Worm (Caenorhabditis elegans) whole organism, late embryonic: ENCODE results near the gene C52E2.4.
"Not testable (repeated sequence)": the region's sequence is repeated elsewhere in the genome, so short reads cannot be mapped to it uniquely, and the experiment has no call there.

Experiments used
- C38D4.7 ChIP-seq: fragments of 200-800 bp; sonication (Bioruptor generic); optimal IDR thresholded peaks from 2 replicates; lab custom pipeline; 2018; ENCODE audit warnings: mild to moderate bottlenecking, missing genetic modification characterization, moderate library complexity, missing compliant biosample characterization
- F13H6.1 ChIP-seq: sonication (generic microtip); optimal IDR thresholded peaks from 2 replicates; lab custom pipeline; 2016; ENCODE audit warnings: missing genetic modification characterization, missing compliant biosample characterization
- K02D7.2 ChIP-seq: sonication (generic microtip); optimal IDR thresholded peaks from 2 replicates; lab custom pipeline; 2017; ENCODE audit warnings: mild to moderate bottlenecking, missing genetic modification characterization, missing compliant biosample characterization
- K09A11.1 ChIP-seq: sonication (generic microtip); optimal IDR thresholded peaks from 2 replicates; lab custom pipeline; 2017; ENCODE audit warnings: antibody characterized with exemption, mild to moderate bottlenecking, missing genetic modification characterization, missing compliant biosample characterization; ENCODE audit not compliant: insufficient read depth
- ahr-1 ChIP-seq: sonication (generic microtip); optimal IDR thresholded peaks from 2 replicates; lab custom pipeline; 2016; ENCODE audit warnings: missing genetic modification characterization, missing compliant biosample characterization
- ama-1 ChIP-seq: fragments of 150-350 bp; optimal IDR thresholded peaks from 2 replicates; lab custom pipeline; 2014
- ceh-2 ChIP-seq: sonication (generic microtip); optimal IDR thresholded peaks from 2 replicates; lab custom pipeline; 2016; ENCODE audit warnings: missing genotype, missing genetic modification characterization, missing compliant biosample characterization
- ceh-24 ChIP-seq: sonication (generic microtip); optimal IDR thresholded peaks from 2 replicates; lab custom pipeline; 2016; ENCODE audit warnings: mild to moderate bottlenecking, missing genetic modification characterization, missing compliant biosample characterization
- ceh-30 ChIP-seq: fragments of 150-350 bp; optimal IDR thresholded peaks from 2 replicates; lab custom pipeline; 2014; ENCODE audit warnings: missing biosample characterization, missing genetic modification characterization
- ceh-31 ChIP-seq: sonication (generic microtip); optimal IDR thresholded peaks from 2 replicates; lab custom pipeline; 2016; ENCODE audit warnings: missing genetic modification characterization, missing compliant biosample characterization
- ceh-48 ChIP-seq: sonication (generic microtip); optimal IDR thresholded peaks from 2 replicates; lab custom pipeline; 2016; ENCODE audit warnings: missing genetic modification characterization, inconsistent platforms, missing compliant biosample characterization
- ceh-6 ChIP-seq: fragments of 200-800 bp; sonication (Bioruptor generic); optimal IDR thresholded peaks from 2 replicates; lab custom pipeline; 2018; ENCODE audit warnings: mild to moderate bottlenecking, missing genetic modification characterization, missing compliant biosample characterization
- che-1 ChIP-seq: sonication (generic microtip); optimal IDR thresholded peaks from 2 replicates; lab custom pipeline; 2016; ENCODE audit warnings: mild to moderate bottlenecking, missing genetic modification characterization, missing compliant biosample characterization
- dmd-4 ChIP-seq: sonication (generic microtip); optimal IDR thresholded peaks from 2 replicates; lab custom pipeline; 2016; ENCODE audit warnings: borderline replicate concordance, missing genetic modification characterization, missing compliant biosample characterization
- elt-2 ChIP-seq: sonication (generic microtip); optimal IDR thresholded peaks from 2 replicates; lab custom pipeline; 2016; ENCODE audit warnings: missing genetic modification reagents, missing genetic modification characterization, missing compliant biosample characterization
- ets-4 ChIP-seq: sonication (generic microtip); optimal IDR thresholded peaks from 2 replicates; lab custom pipeline; 2016; ENCODE audit warnings: missing genetic modification characterization, missing compliant biosample characterization
- eyg-1 ChIP-seq: sonication (generic microtip); optimal IDR thresholded peaks from 2 replicates; lab custom pipeline; 2016; ENCODE audit warnings: missing genotype, missing genetic modification characterization, missing compliant biosample characterization
- fkh-6 ChIP-seq: sonication (generic microtip); optimal IDR thresholded peaks from 2 replicates; lab custom pipeline; 2016; ENCODE audit warnings: missing genetic modification characterization, missing compliant biosample characterization
- hlh-13 ChIP-seq: fragments of 200-800 bp; sonication (Bioruptor generic); optimal IDR thresholded peaks from 2 replicates; lab custom pipeline; 2018; ENCODE audit warnings: mild to moderate bottlenecking, missing genetic modification characterization, missing compliant biosample characterization
- hlh-15 ChIP-seq: sonication (generic microtip); optimal IDR thresholded peaks from 2 replicates; lab custom pipeline; 2016; ENCODE audit warnings: missing genetic modification characterization, missing compliant biosample characterization
- hlh-30 ChIP-seq: sonication (generic microtip); optimal IDR thresholded peaks from 2 replicates; lab custom pipeline; 2017; ENCODE audit warnings: antibody characterized with exemption, missing genetic modification characterization, missing compliant biosample characterization; ENCODE audit not compliant: insufficient read depth
- hlh-6 ChIP-seq: sonication (generic microtip); optimal IDR thresholded peaks from 2 replicates; lab custom pipeline; 2016; ENCODE audit warnings: missing genotype, missing genetic modification characterization, missing compliant biosample characterization
- nhr-11 ChIP-seq: fragments of 150-350 bp; optimal IDR thresholded peaks from 2 replicates; lab custom pipeline; 2014; ENCODE audit warnings: missing biosample characterization, missing genetic modification characterization
- odd-2 ChIP-seq: sonication (generic microtip); optimal IDR thresholded peaks from 2 replicates; lab custom pipeline; 2017; ENCODE audit warnings: antibody characterized with exemption, mild to moderate bottlenecking, missing genetic modification characterization, missing compliant biosample characterization
- pag-3 ChIP-seq: sonication (generic microtip); optimal IDR thresholded peaks from 2 replicates; lab custom pipeline; 2016; ENCODE audit warnings: missing compliant biosample characterization, missing genetic modification characterization, borderline replicate concordance
- pax-1 ChIP-seq: fragments of 150-350 bp; optimal IDR thresholded peaks from 2 replicates; lab custom pipeline; 2014; ENCODE audit warnings: missing biosample characterization, missing genetic modification characterization
- pha-2 ChIP-seq: sonication (generic microtip); optimal IDR thresholded peaks from 2 replicates; lab custom pipeline; 2017; ENCODE audit warnings: mild to moderate bottlenecking, missing genetic modification characterization, missing compliant biosample characterization
- pha-4 ChIP-seq: fragments of 150-350 bp; optimal IDR thresholded peaks from 2 replicates; lab custom pipeline; 2018; ENCODE audit warnings: missing biosample characterization, missing genetic modification reagents, missing genetic modification characterization
- pros-1 ChIP-seq: fragments of 150-350 bp; optimal IDR thresholded peaks from 2 replicates; lab custom pipeline; 2014; ENCODE audit warnings: missing biosample characterization, missing genetic modification reagents, missing genetic modification characterization
- ref-2 ChIP-seq: sonication (generic microtip); optimal IDR thresholded peaks from 2 replicates; lab custom pipeline; 2016; ENCODE audit warnings: missing genetic modification characterization, missing compliant biosample characterization
- sdc-2 ChIP-seq: sonication (generic microtip); optimal IDR thresholded peaks from 2 replicates; lab custom pipeline; 2016; ENCODE audit warnings: missing genotype, missing genetic modification characterization, missing compliant biosample characterization
- sox-2 ChIP-seq: fragments of 200-800 bp; sonication (Bioruptor generic); IDR thresholded peaks from 2 replicates; pipeline ENCODE4 v1.3.6; 2022; ENCODE audit warnings: missing genetic modification reagents, missing genetic modification characterization, missing compliant biosample characterization
- tbx-2 ChIP-seq: sonication (generic microtip); optimal IDR thresholded peaks from 2 replicates; lab custom pipeline; 2016; ENCODE audit warnings: missing genetic modification characterization, missing compliant biosample characterization
- unc-55 ChIP-seq: sonication (generic microtip); optimal IDR thresholded peaks from 2 replicates; lab custom pipeline; 2017; ENCODE audit warnings: missing biosample characterization, missing genetic modification reagents, missing genetic modification characterization

The C52E2.4 gene

DNA sequence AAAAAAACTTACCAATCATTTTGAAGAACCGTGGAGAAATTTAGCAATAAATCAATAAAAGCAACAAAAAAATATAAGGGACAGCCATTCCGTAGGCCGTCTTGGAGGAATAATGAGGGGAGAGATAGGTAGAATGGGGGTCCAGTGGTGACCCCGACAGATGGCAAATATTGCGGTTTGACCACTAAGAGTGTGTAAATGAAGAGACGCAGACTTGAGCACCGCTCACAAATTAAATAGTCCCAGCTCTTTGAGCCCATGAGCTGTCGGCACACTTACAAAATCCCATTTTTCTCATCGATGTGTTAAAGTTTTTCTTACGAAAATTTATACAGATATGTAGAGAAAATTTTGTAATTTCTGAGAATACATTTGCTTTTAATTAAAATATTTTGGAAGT, 22.2 kb upstream of the C52E2.4 start, which contains the start of gene fbxa-3:
TSS of gene fbxa-3 (minus strand) at position 101 of the 400 bp plus-strand sequence.
- no peak for TF ChIP-seq pha-4 (tag; lab: Kevin White, UChicago)
- TF ChIP-seq hlh-6 (tag; lab: Kevin White, UChicago): no peak
- no peak for TF ChIP-seq ceh-31
- TF ChIP-seq K09A11.1: no peak

DNA sequence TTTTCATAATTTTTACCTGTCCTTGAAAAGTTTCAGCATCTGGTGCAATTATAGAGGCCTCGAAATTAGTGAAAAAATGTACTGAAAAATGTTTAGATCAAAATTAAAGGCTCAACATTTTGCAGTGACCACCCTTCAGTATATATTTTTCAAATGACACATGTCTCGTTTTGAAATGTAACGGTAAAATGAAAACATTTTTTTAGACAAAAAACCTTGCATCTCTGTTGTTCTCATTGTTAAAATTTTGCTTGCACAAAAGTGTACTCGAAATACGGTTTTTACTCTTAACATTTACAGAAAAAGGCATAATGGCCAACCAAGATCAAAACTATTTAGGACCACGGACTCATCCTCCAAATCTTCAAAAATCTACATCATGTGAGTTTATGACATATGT, 18.6 kb upstream of the C52E2.4 start, which contains the start of gene math-41:
TSS of gene math-41 (plus strand) at position 301 of the 400 bp plus-strand sequence.
- TF ChIP-seq odd-2, hlh-30, ceh-6: not testable (repeated sequence)

DNA sequence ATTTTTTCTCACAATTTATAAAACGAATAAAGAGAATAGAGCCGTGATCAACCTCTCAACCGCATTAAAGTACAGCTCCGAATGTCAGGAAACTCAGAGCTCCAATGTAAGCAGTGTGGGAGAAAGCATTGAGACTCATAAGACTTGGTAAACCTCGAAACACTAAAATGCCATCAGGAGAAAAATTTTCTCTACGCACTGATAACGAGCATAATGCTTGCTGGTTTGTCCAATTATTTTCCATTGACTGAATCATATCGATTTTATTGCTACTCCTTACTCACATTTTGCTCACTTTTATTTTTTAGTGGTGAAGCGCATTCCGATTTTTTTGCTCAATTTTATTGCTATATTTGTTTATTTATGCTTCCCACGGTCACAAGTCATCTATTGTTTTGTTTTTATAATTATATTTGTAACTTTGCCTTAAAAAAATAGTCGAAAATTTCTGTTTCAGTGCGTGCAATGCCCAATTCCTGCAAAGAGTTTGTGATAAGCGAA, 12.7 kb upstream of the C52E2.4 start, which contains the start of gene math-40:
TSS of gene math-40 (plus strand) at position 451 of the 501 bp plus-strand sequence.
- TF ChIP-seq che-1 (tag; lab: Kevin White, UChicago): no peak
- TF ChIP-seq pha-2 (tag; lab: Kevin White, UChicago): no peak
- no peak for TF ChIP-seq sdc-2
- TF ChIP-seq pax-1 (tag; lab: Kevin White, UChicago): no peak
- TF ChIP-seq ceh-48 (tag; lab: Kevin White, UChicago): no peak
- no peak for TF ChIP-seq ets-4 (tag; lab: Kevin White, UChicago)
- TF ChIP-seq F13H6.1 (tag; lab: Kevin White, UChicago): no peak
- TF ChIP-seq hlh-15: no peak
- TF ChIP-seq K09A11.1: no peak
- TF ChIP-seq eyg-1: no peak
- no peak for TF ChIP-seq elt-2 (tag; lab: Kevin White, UChicago)
- TF ChIP-seq pros-1 (tag; lab: Kevin White, UChicago): no peak
- TF ChIP-seq K02D7.2 (tag; lab: Kevin White, UChicago): no peak
- TF ChIP-seq ceh-2 (tag; lab: Kevin White, UChicago): no peak
- TF ChIP-seq tbx-2 (tag; lab: Kevin White, UChicago): no peak

DNA sequence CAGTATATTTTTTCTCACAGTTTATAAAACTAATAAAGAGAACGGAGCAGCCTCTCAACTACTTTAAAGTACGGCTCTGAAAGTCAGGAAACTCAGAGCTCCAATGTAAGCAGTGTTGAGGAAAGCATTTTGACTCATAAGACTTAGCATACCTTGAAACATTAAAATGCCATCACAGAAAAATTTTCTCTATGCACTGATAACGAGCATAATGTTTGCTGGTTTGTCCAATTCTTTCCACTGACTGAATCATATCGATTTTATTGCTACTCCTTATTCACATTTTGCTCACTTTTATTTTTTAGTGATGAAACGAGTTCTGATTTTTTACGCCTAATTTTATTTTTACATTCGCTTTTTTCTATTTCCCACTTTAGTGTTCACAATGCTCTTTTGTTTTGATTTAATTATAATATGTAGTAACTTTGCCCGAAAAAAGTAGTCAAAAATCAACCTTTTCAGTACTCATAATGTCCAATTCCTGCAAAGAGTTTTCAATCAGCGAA, 11.0 kb upstream of the C52E2.4 start, which contains the start of gene math-39:
TSS of gene math-39 (plus strand) at position 456 of the 506 bp plus-strand sequence.
- no peak for TF ChIP-seq hlh-13 (GFP tag; lab: Kevin White, UChicago)
- no peak for TF ChIP-seq ama-1 (lab: Kevin White, UChicago)
- no peak for TF ChIP-seq fkh-6 (tag; lab: Kevin White, UChicago)
- no peak for TF ChIP-seq hlh-15
- TF ChIP-seq odd-2: no peak
- TF ChIP-seq sox-2 (GFP tag; lab: Robert Waterston, UW): no peak

DNA sequence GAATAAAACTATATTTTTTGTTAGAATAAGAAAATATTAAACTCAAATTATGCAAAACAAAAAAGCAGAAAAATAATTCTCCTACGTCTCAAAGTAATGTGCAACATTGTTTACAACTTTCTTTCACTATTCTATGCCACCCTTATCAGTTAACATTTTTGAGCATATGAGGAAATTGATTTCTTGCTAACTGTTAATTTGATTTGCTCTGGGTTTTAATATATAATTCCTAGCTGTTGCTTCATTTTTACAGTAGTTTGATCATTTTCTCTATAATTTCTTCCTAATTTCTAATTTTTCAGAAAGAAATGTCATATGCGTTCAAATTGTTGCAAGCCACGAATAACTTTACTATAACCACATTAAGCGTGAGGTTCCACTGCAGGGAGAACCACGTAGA, 6.7 kb upstream of the C52E2.4 start, which contains the start of gene T08E11.1:
TSS of gene T08E11.1 (plus strand) at position 301 of the 400 bp plus-strand sequence.
- no peak for TF ChIP-seq unc-55 (GFP tag; lab: Kevin White, UChicago)
- TF ChIP-seq ahr-1: no peak
- TF ChIP-seq tbx-2 (tag; lab: Kevin White, UChicago): no peak
- TF ChIP-seq nhr-11 (tag; lab: Kevin White, UChicago): no peak
- TF ChIP-seq pag-3 (tag; lab: Kevin White, UChicago): no peak
- TF ChIP-seq ets-4 (tag; lab: Kevin White, UChicago): no peak
- TF ChIP-seq ref-2 (tag; lab: Kevin White, UChicago): no peak
- TF ChIP-seq ceh-48 (tag; lab: Kevin White, UChicago): no peak
- no peak for TF ChIP-seq ceh-24 (tag; lab: Kevin White, UChicago)
- no peak for TF ChIP-seq ceh-30
- TF ChIP-seq dmd-4 (tag; lab: Kevin White, UChicago): no peak
- no peak for TF ChIP-seq sdc-2
- no peak for TF ChIP-seq C38D4.7
